Worm (Caenorhabditis elegans) whole organism, L1 larva: ENCODE data around the gene C39B5.2.

Experiments
- C16A3.4 ChIP-seq: fragments of 150-350 bp; optimal IDR thresholded peaks from 2 replicates; lab custom pipeline; 2014; ENCODE audit warnings: missing biosample characterization, missing genetic modification characterization
- C34B4.2 ChIP-seq: sonication (generic microtip); optimal IDR thresholded peaks from 2 replicates; lab custom pipeline; 2017; ENCODE audit warnings: mild to moderate bottlenecking, missing genetic modification characterization, missing compliant biosample characterization
- Y116A8C.19 ChIP-seq: sonication (generic microtip); optimal IDR thresholded peaks from 2 replicates; lab custom pipeline; 2016; ENCODE audit warnings: missing compliant biosample characterization, missing genetic modification characterization, borderline replicate concordance
- aha-1 ChIP-seq: fragments of 150-350 bp; optimal IDR thresholded peaks from 2 replicates; lab custom pipeline; 2014; ENCODE audit warnings: missing biosample characterization, missing genetic modification characterization
- alr-1 ChIP-seq: fragments of 200-800 bp; sonication (Bioruptor generic); optimal IDR thresholded peaks from 2 replicates; lab custom pipeline; 2018; ENCODE audit warnings: borderline replicate concordance, mild to moderate bottlenecking, missing genetic modification characterization, missing compliant biosample characterization
- aly-2 ChIP-seq: fragments of 150-350 bp; optimal IDR thresholded peaks from 2 replicates; lab custom pipeline; 2014; ENCODE audit warnings: missing biosample characterization, missing genetic modification characterization
- ama-1 ChIP-seq: fragments of 150-350 bp; optimal IDR thresholded peaks from 2 replicates; lab custom pipeline; 2014
- blmp-1 ChIP-seq: fragments of 150-350 bp; optimal IDR thresholded peaks from 2 replicates; lab custom pipeline; 2014; ENCODE audit warnings: missing biosample characterization, missing genetic modification characterization
- ceh-82 ChIP-seq, 3 experiments: fragments of 150-350 bp in 1 of 3; sonication (generic microtip) in 2 of 3; optimal IDR thresholded peaks; 2 replicates each; lab custom pipeline; 2014 to 2017; ENCODE audit warnings: missing biosample characterization in 3 of 3, missing genetic modification characterization in 3 of 3
- ceh-88 ChIP-seq: fragments of 200-800 bp; sonication (Bioruptor generic); IDR thresholded peaks from 2 replicates; pipeline ENCODE4 v1.3.6; 2022; ENCODE audit warnings: missing genetic modification characterization, missing compliant biosample characterization
- ceh-90 ChIP-seq: sonication (generic microtip); optimal IDR thresholded peaks from 2 replicates; lab custom pipeline; 2016; ENCODE audit warnings: missing genetic modification characterization, missing compliant biosample characterization
- dpl-1 ChIP-seq, 3 experiments: fragments of 150-350 bp in 2 of 3; sonication (generic microtip) in 1 of 3; optimal IDR thresholded peaks; 2 replicates each; lab custom pipeline; 2014 to 2017; ENCODE audit warnings: missing biosample characterization in 3 of 3, missing genetic modification characterization in 3 of 3, missing genetic modification reagents in 3 of 3
- dsc-1 ChIP-seq: sonication (generic microtip); optimal IDR thresholded peaks from 2 replicates; lab custom pipeline; 2016; ENCODE audit warnings: mild to moderate bottlenecking, missing genetic modification characterization, missing compliant biosample characterization
- efl-1 ChIP-seq, 4 experiments: fragments of 150-350 bp; optimal IDR thresholded peaks in 3 of 4; peaks in 1 of 4; 1 replicate in 1 of 4; 2 replicates in 3 of 4; lab custom pipeline; 2014; ENCODE audit warnings: missing biosample characterization in 2 of 4, missing genetic modification characterization in 2 of 4, missing genetic modification reagents in 2 of 4
- efl-3 ChIP-seq: fragments of 200-800 bp; sonication (Bioruptor generic); optimal IDR thresholded peaks from 2 replicates; lab custom pipeline; 2018; ENCODE audit warnings: mild to moderate bottlenecking, missing genetic modification characterization, missing compliant biosample characterization
- egl-13 ChIP-seq: sonication (generic microtip); optimal IDR thresholded peaks from 2 replicates; lab custom pipeline; 2016; ENCODE audit warnings: missing genotype, missing genetic modification reagents, missing genetic modification characterization, missing compliant biosample characterization
- elt-3 ChIP-seq, 6 experiments: fragments of 150-350 bp in 1 of 6; sonication (generic microtip); optimal IDR thresholded peaks; 2 replicates each; lab custom pipeline; 2017 to 2018; ENCODE audit warnings: missing biosample characterization in 6 of 6, missing genetic modification characterization in 6 of 6, inconsistent platforms in 1 of 6
- fkh-8 ChIP-seq: sonication (generic microtip); optimal IDR thresholded peaks from 2 replicates; lab custom pipeline; 2016; ENCODE audit warnings: mild to moderate bottlenecking, missing genetic modification characterization, missing compliant biosample characterization
- grh-1 ChIP-seq: fragments of 200-800 bp; sonication (Bioruptor generic); IDR thresholded peaks from 2 replicates; pipeline ENCODE4 v1.3.6; 2022; ENCODE audit warnings: missing genetic modification reagents, missing genetic modification characterization, missing compliant biosample characterization
- lin-13 ChIP-seq: fragments of 150-350 bp; optimal IDR thresholded peaks from 2 replicates; lab custom pipeline; 2014; ENCODE audit warnings: missing biosample characterization, missing genetic modification reagents, missing genetic modification characterization
- lin-14 ChIP-seq: fragments of 200-800 bp; sonication (Bioruptor generic); optimal IDR thresholded peaks from 2 replicates; lab custom pipeline; 2018; ENCODE audit warnings: mild to moderate bottlenecking, missing genetic modification characterization, moderate library complexity, missing compliant biosample characterization
- lin-15B ChIP-seq: fragments of 150-350 bp; sonication (generic microtip); optimal IDR thresholded peaks from 3 replicates; lab custom pipeline; 2014; ENCODE audit warnings: missing biosample characterization, missing genetic modification characterization
- lin-39 ChIP-seq: fragments of 150-350 bp; optimal IDR thresholded peaks from 2 replicates; lab custom pipeline; 2014; ENCODE audit warnings: missing biosample characterization, missing genetic modification reagents, missing genetic modification characterization
- lsy-2 ChIP-seq, 2 experiments: fragments of 150-350 bp; optimal IDR thresholded peaks; 2 replicates each; lab custom pipeline; 2014; ENCODE audit warnings: missing biosample characterization in 2 of 2, missing genetic modification characterization in 2 of 2
- mdl-1 ChIP-seq, 2 experiments: fragments of 150-350 bp; optimal IDR thresholded peaks; 2 replicates each; lab custom pipeline; 2014 to 2017; ENCODE audit warnings: missing biosample characterization in 2 of 2, missing genetic modification characterization in 2 of 2, inconsistent platforms in 1 of 2
- nhr-11 ChIP-seq: fragments of 150-350 bp; optimal IDR thresholded peaks from 2 replicates; lab custom pipeline; 2014; ENCODE audit warnings: missing biosample characterization, missing genetic modification characterization
- nhr-28 ChIP-seq: fragments of 150-350 bp; optimal IDR thresholded peaks from 2 replicates; lab custom pipeline; 2014; ENCODE audit warnings: missing biosample characterization, missing genetic modification characterization
- nhr-76 ChIP-seq: sonication (generic microtip); optimal IDR thresholded peaks from 2 replicates; lab custom pipeline; 2017; ENCODE audit warnings: missing biosample characterization, missing genetic modification characterization
- nhr-84 ChIP-seq: sonication (generic microtip); optimal IDR thresholded peaks from 2 replicates; lab custom pipeline; 2017; ENCODE audit warnings: missing biosample characterization, missing genetic modification characterization
- nhr-85 ChIP-seq: sonication (generic microtip); peaks from one replicate; lab custom pipeline; 2016; ENCODE audit warnings: missing genetic modification characterization, inconsistent platforms, missing compliant biosample characterization
- pag-3 ChIP-seq: sonication (generic microtip); optimal IDR thresholded peaks from 2 replicates; lab custom pipeline; 2017; ENCODE audit warnings: missing genetic modification characterization, mild to moderate bottlenecking, missing compliant biosample characterization, antibody characterized with exemption, borderline replicate concordance; ENCODE audit not compliant: insufficient read depth
- pqm-1 ChIP-seq: sonication (generic microtip); optimal IDR thresholded peaks from 3 replicates; lab custom pipeline; 2017; ENCODE audit warnings: missing biosample characterization, missing genetic modification characterization
- sup-37 ChIP-seq: fragments of 200-800 bp; sonication (Bioruptor generic); optimal IDR thresholded peaks from 2 replicates; lab custom pipeline; 2018; ENCODE audit warnings: mild to moderate bottlenecking, missing genetic modification characterization, missing compliant biosample characterization
- tlp-1 ChIP-seq: fragments of 150-350 bp; optimal IDR thresholded peaks from 2 replicates; lab custom pipeline; 2014; ENCODE audit warnings: missing biosample characterization, missing genetic modification characterization
- unc-130 ChIP-seq: fragments of 150-350 bp; optimal IDR thresholded peaks from 2 replicates; lab custom pipeline; 2017; ENCODE audit warnings: missing biosample characterization, missing genetic modification characterization, inconsistent platforms
- unc-62 ChIP-seq: fragments of 150-350 bp; optimal IDR thresholded peaks from 2 replicates; lab custom pipeline; 2014; ENCODE audit warnings: missing biosample characterization, missing genetic modification reagents, missing genetic modification characterization
- unc-86 ChIP-seq: sonication (generic microtip); optimal IDR thresholded peaks from 2 replicates; lab custom pipeline; 2016; ENCODE audit warnings: missing genetic modification characterization, missing compliant biosample characterization
- vab-15 ChIP-seq: sonication (generic microtip); optimal IDR thresholded peaks from 2 replicates; lab custom pipeline; 2017; ENCODE audit warnings: missing genotype, mild to moderate bottlenecking, missing genetic modification characterization, missing compliant biosample characterization
- xbp-1 ChIP-seq: sonication (generic microtip); optimal IDR thresholded peaks from 2 replicates; lab custom pipeline; 2016; ENCODE audit warnings: missing genetic modification characterization, missing compliant biosample characterization
- zip-4 ChIP-seq: fragments of 200-800 bp; sonication (Bioruptor generic); optimal IDR thresholded peaks from 2 replicates; lab custom pipeline; 2018; ENCODE audit warnings: mild to moderate bottlenecking, missing genetic modification characterization, moderate library complexity, missing compliant biosample characterization
- ztf-11 ChIP-seq, 2 experiments: sonication (generic microtip); optimal IDR thresholded peaks; 2 replicates each; lab custom pipeline; 2016 to 2017; ENCODE audit warnings: missing genetic modification characterization in 2 of 2, missing biosample characterization in 1 of 2, missing compliant biosample characterization in 1 of 2

C39B5.2 gene

ce11 chrIII:2234192-2234934 lies at the start of gene C39B5.2:
C39B5.2 (plus strand) TSS chrIII:2234884.
- no peak for TF ChIP-seq ztf-11 (tag; optimal IDR thresholded peaks at IDR 0.05; lab: Kevin White, UChicago)
- no peak for TF ChIP-seq vab-15 (tag; lab: Kevin White, UChicago)
- TF ChIP-seq dsc-1: no peak
- TF ChIP-seq unc-62 (GFP tag; lab: Kevin White, UChicago): no peak
- TF ChIP-seq Y116A8C.19 (tag; lab: Kevin White, UChicago): no peak
- no peak for TF ChIP-seq lin-14 (GFP tag; lab: Kevin White, UChicago)
- no peak for TF ChIP-seq efl-1 (optimal IDR thresholded peaks at IDR 0.05; lab: Kevin White, UChicago)
- peak in 1 of 2 experiments; percentile 32 for TF ChIP-seq efl-1 (GFP tag; optimal IDR thresholded peaks at IDR 0.05 in 1 of 2; lab: Kevin White, UChicago)
- TF ChIP-seq nhr-76 (tag; lab: Kevin White, UChicago): no peak
- TF ChIP-seq nhr-85 (tag; lab: Kevin White, UChicago): peak; percentile 53
- TF ChIP-seq efl-3 (GFP tag; lab: Kevin White, UChicago): no peak

ce11 chrIII:2197706-2198105 lies 37.0 kb upstream of the C39B5.2 start, which contains the start of gene C39B5.6:
C39B5.6 (plus strand) TSS chrIII:2198006.
- no peak for TF ChIP-seq lin-13 (GFP tag; lab: Kevin White, UChicago)

ce11 chrIII:2205155-2205554 lies 29.5 kb upstream of the C39B5.2 start:
- no peak for TF ChIP-seq alr-1
- TF ChIP-seq elt-3 (tag; optimal IDR thresholded peaks at IDR 0.05; lab: Kevin White, UChicago): no peak
- no peak for TF ChIP-seq tlp-1 (tag; lab: Kevin White, UChicago)
- no peak for TF ChIP-seq unc-62 (GFP tag; lab: Kevin White, UChicago)
- TF ChIP-seq egl-13 (tag; lab: Kevin White, UChicago): no peak
- TF ChIP-seq ceh-88 (GFP tag; lab: Robert Waterston, UW): no peak

- no peak for TF ChIP-seq C16A3.4 (tag; lab: Kevin White, UChicago)
- TF ChIP-seq ztf-11 (tag; optimal IDR thresholded peaks at IDR 0.05; lab: Kevin White, UChicago): no peak
- TF ChIP-seq sup-37 (GFP tag; lab: Kevin White, UChicago): no peak
- TF ChIP-seq pqm-1: no peak
- TF ChIP-seq dpl-1 (GFP tag; optimal IDR thresholded peaks at IDR 0.05; lab: Kevin White, UChicago): no peak
- TF ChIP-seq ama-1: no peak
- TF ChIP-seq unc-86 (tag; lab: Kevin White, UChicago): no peak
- TF ChIP-seq pag-3: no peak
- no peak for TF ChIP-seq lin-15B
- no peak for TF ChIP-seq mdl-1 (tag; optimal IDR thresholded peaks at IDR 0.05; lab: Kevin White, UChicago)
- no peak for TF ChIP-seq aly-2 (tag; lab: Kevin White, UChicago)
- no peak for TF ChIP-seq nhr-11 (tag; lab: Kevin White, UChicago)
- no peak for TF ChIP-seq blmp-1 (tag; lab: Kevin White, UChicago)
- no peak for TF ChIP-seq fkh-8
- TF ChIP-seq, all 84 proteins: peak for 0
These were observed 26.8 kb upstream of the C39B5.2 start, which contains the start of gene C39B5.5 for ce11 chrIII:2207864-2208263. C39B5.5 (plus strand) TSS chrIII:2208164.

- TF ChIP-seq nhr-84 (tag; lab: Kevin White, UChicago) (no peak), aly-2 (tag; lab: Kevin White, UChicago) (no peak), nhr-28 (no peak), xbp-1 (tag; lab: Kevin White, UChicago) (no peak), grh-1 (no peak), sup-37 (GFP tag; lab: Kevin White, UChicago) (no peak), unc-130 (tag; lab: Kevin White, UChicago) (no peak), ceh-90 (no peak), C34B4.2 (tag; lab: Kevin White, UChicago) (no peak), dsc-1 (no peak), fkh-8 (no peak), zip-4 (GFP tag; lab: Kevin White, UChicago) (no peak), lin-39 (no peak), ceh-82 (tag; optimal IDR thresholded peaks at IDR 0.05; lab: Kevin White, UChicago) (no peak), lsy-2 (tag; optimal IDR thresholded peaks at IDR 0.05; lab: Kevin White, UChicago) (no peak), ceh-88 (GFP tag; lab: Robert Waterston, UW) (no peak), efl-1 (optimal IDR thresholded peaks at IDR 0.05; lab: Kevin White, UChicago) (no peak), efl-1 (GFP tag; optimal IDR thresholded peaks at IDR 0.05 in 1 of 2; lab: Kevin White, UChicago) (no peak), aha-1 (no peak)
These were observed 24.1 kb upstream of the C39B5.2 start for ce11 chrIII:2210601-2211000.
